Worm (Caenorhabditis elegans): ENCODE data around the gene skr-15.

Gene skr-15

DNA sequence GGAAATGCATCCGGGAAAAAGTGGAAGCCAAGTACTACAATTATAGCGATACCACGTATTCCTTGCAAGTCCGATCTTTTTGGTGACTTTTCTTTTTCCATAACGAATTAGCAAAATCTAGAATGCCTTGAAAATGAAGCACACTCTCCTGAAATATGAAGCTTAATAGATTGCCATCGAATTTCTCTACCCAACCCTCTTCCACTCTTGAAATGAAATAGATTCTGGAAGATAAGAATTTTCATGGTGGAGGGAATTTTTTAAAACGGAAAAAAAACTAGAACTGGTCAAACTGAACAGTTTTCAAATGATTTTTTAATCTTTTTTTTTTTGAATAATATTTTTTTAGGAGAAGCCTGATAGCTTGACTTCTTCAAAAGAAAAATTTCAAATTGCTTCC is 36.9 kb downstream of the skr-15 start, which contains the start of gene oac-11:
Gene oac-11, minus strand, starts transcription at position 101 of the 400 bp plus-strand sequence.
- TF ChIP-seq ceh-45 (GFP tag; IDR thresholded peaks at IDR 0.05) = no peak
- TF ChIP-seq ceh-48 (tag; optimal IDR thresholded peaks at IDR 0.05) = no peak
- TF ChIP-seq K09A11.1 (tag; optimal IDR thresholded peaks at IDR 0.05; ENCODE audit: insufficient read depth) = no peak
- TF ChIP-seq che-1 (tag; optimal IDR thresholded peaks at IDR 0.05) = no peak

DNA sequence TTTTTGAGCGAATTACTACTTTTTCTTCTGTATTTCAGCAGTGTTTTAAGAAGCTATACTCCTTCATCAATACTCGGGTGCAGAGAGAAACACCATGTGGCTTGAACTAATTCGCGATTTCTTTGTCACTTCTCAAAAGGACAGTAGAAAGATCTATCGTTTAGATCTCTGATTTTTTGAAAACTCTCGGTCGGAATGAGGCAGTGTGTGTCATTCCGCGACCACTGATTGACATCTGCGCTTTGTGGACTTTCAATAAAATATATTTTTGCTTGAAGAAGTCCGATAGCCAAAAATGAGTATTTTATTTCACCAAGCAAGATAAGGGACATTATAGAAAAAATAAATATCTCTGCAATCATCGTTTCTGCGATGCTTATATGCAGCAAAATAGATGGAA is 38.1 kb downstream of the skr-15 start:
- TF ChIP-seq gmeb-2 (tag; optimal IDR thresholded peaks at IDR 0.05) (no peak), lim-6 (tag; optimal IDR thresholded peaks at IDR 0.05) (no peak), syd-9 (tag; optimal IDR thresholded peaks at IDR 0.05) (no peak), che-1 (tag; optimal IDR thresholded peaks at IDR 0.05) (no peak), ahr-1 (tag; optimal IDR thresholded peaks at IDR 0.05) (no peak), ets-4 (tag; optimal IDR thresholded peaks at IDR 0.05) (no peak), nhr-232 (tag; optimal IDR thresholded peaks at IDR 0.05) (no peak), ceh-6 (GFP tag; optimal IDR thresholded peaks at IDR 0.05) (no peak), sox-4 (tag; optimal IDR thresholded peaks at IDR 0.05) (no peak), pros-1 (tag; optimal IDR thresholded peaks at IDR 0.05) (no peak), K09A11.1 (tag; optimal IDR thresholded peaks at IDR 0.05; ENCODE audit: insufficient read depth) (no peak), hlh-30 (tag; optimal IDR thresholded peaks at IDR 0.05; ENCODE audit: insufficient read depth) (no peak), rnt-1 (tag; optimal IDR thresholded peaks at IDR 0.05) (no peak), sdc-2 (tag; optimal IDR thresholded peaks at IDR 0.05) (no peak), hlh-8 (tag; optimal IDR thresholded peaks at IDR 0.05) (no peak)

- TF ChIP-seq tbx-2 (tag; optimal IDR thresholded peaks at IDR 0.05) = no peak
These were observed 40.7 kb downstream of the skr-15 start, which contains the start of gene nhr-261 for ce11 chrII:3864652-3865051. Gene nhr-261 (minus strand): TSS chrII:3864752.

DNA sequence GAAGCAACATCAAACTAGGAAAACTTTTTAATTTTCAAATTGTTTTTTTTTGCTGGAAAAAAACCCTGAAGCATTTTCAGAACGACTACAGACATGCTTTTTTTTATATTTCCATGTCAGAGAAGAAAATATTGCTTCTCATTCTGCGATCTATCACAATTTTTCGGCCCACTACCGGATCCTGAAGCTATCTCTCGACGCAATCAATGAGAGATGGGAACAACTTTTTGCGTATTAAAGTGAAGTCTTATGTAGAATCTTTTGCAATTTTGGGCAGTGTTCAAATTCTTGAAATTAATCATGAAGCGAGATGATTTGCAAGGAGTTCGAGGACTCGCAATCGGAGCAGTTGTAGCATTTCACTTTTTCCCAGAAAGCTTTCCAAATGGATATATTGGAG is 45.6 kb downstream of the skr-15 start, which contains the start of gene oac-10:
Gene oac-10, plus strand, starts transcription at position 301 of the 400 bp plus-strand sequence.
- TF ChIP-seq elt-4 (tag; optimal IDR thresholded peaks at IDR 0.05) (no peak), sdc-2 (tag; optimal IDR thresholded peaks at IDR 0.05) (no peak)

Data from whole organism, late embryonic.